Fruit fly (Drosophila melanogaster) whole organism, prepupa: Measurements from ENCODE around the gene CG31038.

ENCODE experiments used
- Blimp-1 ChIP-seq: fragments of 200-800 bp; sonication (Bioruptor generic); optimal IDR thresholded peaks from 3 replicates; lab custom pipeline; 2017; ENCODE audit warnings: missing biosample characterization, missing genetic modification characterization, mild to moderate bottlenecking, moderate library complexity, missing genetic modification reagents
- CG10631 ChIP-seq: fragments of 200-800 bp; sonication (Bioruptor generic); optimal IDR thresholded peaks from 2 replicates; lab custom pipeline; 2016; ENCODE audit warnings: missing biosample characterization, missing genetic modification characterization
- CG10669 ChIP-seq: fragments of 200-800 bp; sonication (Bioruptor generic); optimal IDR thresholded peaks from 3 replicates; lab custom pipeline; 2018; ENCODE audit warnings: missing biosample characterization, mild to moderate bottlenecking, missing genetic modification characterization, moderate library complexity
- CG11294 ChIP-seq: fragments of 200-800 bp; sonication (Bioruptor generic); IDR thresholded peaks from 2 replicates; pipeline ENCODE4 v1.3.6; 2022; ENCODE audit warnings: missing biosample characterization, missing genetic modification characterization
- CG15336 ChIP-seq: fragments of 200-800 bp; sonication (Bioruptor generic); IDR thresholded peaks from 2 replicates; pipeline ENCODE4 v1.3.6; 2022; ENCODE audit warnings: missing biosample characterization, missing genetic modification characterization
- CG16779 ChIP-seq: fragments of 200-800 bp; sonication (Bioruptor generic); optimal IDR thresholded peaks from 3 replicates; lab custom pipeline; 2017; ENCODE audit warnings: missing biosample characterization, mild to moderate bottlenecking, missing genetic modification characterization
- CG31627 ChIP-seq: fragments of 200-800 bp; sonication (Bioruptor generic); optimal IDR thresholded peaks from 3 replicates; lab custom pipeline; 2016; ENCODE audit warnings: missing biosample characterization, missing genetic modification characterization
- CG32006 ChIP-seq: fragments of 200-800 bp; sonication (Bioruptor generic); optimal IDR thresholded peaks from 3 replicates; lab custom pipeline; 2017; ENCODE audit warnings: missing biosample characterization, mild to moderate bottlenecking, missing genetic modification characterization
- CG4318 ChIP-seq: fragments of 200-800 bp; sonication (Bioruptor generic); optimal IDR thresholded peaks from 3 replicates; lab custom pipeline; 2017; ENCODE audit warnings: missing biosample characterization, mild to moderate bottlenecking, missing genetic modification characterization
- CG6163 ChIP-seq: fragments of 200-800 bp; sonication (Bioruptor generic); IDR thresholded peaks from 3 replicates; pipeline ENCODE4 v1.3.6; 2022; ENCODE audit warnings: missing biosample characterization, missing genetic modification characterization
- CG6276 ChIP-seq: fragments of 200-800 bp; sonication (Bioruptor generic); optimal IDR thresholded peaks from 2 replicates; lab custom pipeline; 2017; ENCODE audit warnings: missing biosample characterization, mild to moderate bottlenecking, missing genetic modification characterization
- CG6792 ChIP-seq: fragments of 200-800 bp; sonication (Bioruptor generic); optimal IDR thresholded peaks from 3 replicates; lab custom pipeline; 2016; ENCODE audit warnings: missing biosample characterization, missing genetic modification characterization
- CG6808 ChIP-seq: fragments of 200-800 bp; sonication (Bioruptor generic); optimal IDR thresholded peaks from 3 replicates; lab custom pipeline; 2017; ENCODE audit warnings: missing biosample characterization, missing genetic modification characterization, mild to moderate bottlenecking, moderate library complexity, missing genetic modification reagents
- CG6854 ChIP-seq: fragments of 200-800 bp; sonication (Bioruptor generic); optimal IDR thresholded peaks from 2 replicates; lab custom pipeline; 2017; ENCODE audit warnings: missing biosample characterization, mild to moderate bottlenecking, missing genetic modification characterization
- CG7368 ChIP-seq: fragments of 200-800 bp; sonication (Bioruptor generic); optimal IDR thresholded peaks from 3 replicates; lab custom pipeline; 2016; ENCODE audit warnings: missing biosample characterization, missing genetic modification characterization
- CG8119 ChIP-seq: fragments of 200-800 bp; sonication (Bioruptor generic); IDR thresholded peaks from 3 replicates; pipeline ENCODE4 v1.3.6; 2022; ENCODE audit warnings: missing biosample characterization, missing genetic modification characterization
- CG8319 ChIP-seq: fragments of 200-800 bp; sonication (Bioruptor generic); optimal IDR thresholded peaks from 3 replicates; lab custom pipeline; 2016; ENCODE audit warnings: missing biosample characterization, missing genetic modification characterization
- CG9139 ChIP-seq: fragments of 200-800 bp; sonication (Bioruptor generic); optimal IDR thresholded peaks from 3 replicates; lab custom pipeline; 2017; ENCODE audit warnings: missing biosample characterization, mild to moderate bottlenecking, missing genetic modification characterization
- Eip93F ChIP-seq: fragments of 200-800 bp; sonication (Bioruptor generic); optimal IDR thresholded peaks from 2 replicates; lab custom pipeline; 2016; ENCODE audit warnings: missing biosample characterization, mild to moderate bottlenecking, missing genetic modification characterization
- Ets96B ChIP-seq: fragments of 200-800 bp; optimal IDR thresholded peaks from 2 replicates; lab custom pipeline; 2019; ENCODE audit warnings: missing biosample characterization, mild to moderate bottlenecking, missing genetic modification characterization, moderate library complexity
- Gug ChIP-seq: fragments of 200-800 bp; sonication (Bioruptor generic); IDR thresholded peaks from 2 replicates; pipeline ENCODE4 v1.3.6; 2022; ENCODE audit warnings: missing biosample characterization, missing genetic modification characterization
- Hr39 ChIP-seq: fragments of 200-800 bp; sonication (Bioruptor generic); optimal IDR thresholded peaks from 2 replicates; lab custom pipeline; 2016; ENCODE audit warnings: missing biosample characterization, missing genetic modification characterization
- Hr4 ChIP-seq: fragments of 200-800 bp; sonication (Bioruptor generic); optimal IDR thresholded peaks from 3 replicates; lab custom pipeline; 2016; ENCODE audit warnings: missing biosample characterization, missing genetic modification characterization
- OdsH ChIP-seq: fragments of 200-800 bp; sonication (Bioruptor generic); optimal IDR thresholded peaks from 3 replicates; lab custom pipeline; 2016; ENCODE audit warnings: missing biosample characterization, missing genetic modification characterization
- Sox102F ChIP-seq: fragments of 200-800 bp; sonication (Bioruptor generic); optimal IDR thresholded peaks from 2 replicates; lab custom pipeline; 2016; ENCODE audit warnings: missing biosample characterization, mild to moderate bottlenecking, missing genetic modification characterization
- Sox14 ChIP-seq: fragments of 200-800 bp; sonication (Bioruptor generic); optimal IDR thresholded peaks from 3 replicates; lab custom pipeline; 2016; ENCODE audit warnings: missing biosample characterization, missing genetic modification characterization
- cyc ChIP-seq: fragments of 200-800 bp; sonication (Bioruptor generic); optimal IDR thresholded peaks from 3 replicates; lab custom pipeline; 2016; ENCODE audit warnings: missing biosample characterization, missing genetic modification characterization
- dac ChIP-seq: fragments of 200-800 bp; sonication (Bioruptor generic); optimal IDR thresholded peaks from 2 replicates; lab custom pipeline; 2017; ENCODE audit warnings: missing biosample characterization, mild to moderate bottlenecking, missing genetic modification characterization
- dsx ChIP-seq: fragments of 200-800 bp; optimal IDR thresholded peaks from 3 replicates; lab custom pipeline; 2019; ENCODE audit warnings: missing biosample characterization, mild to moderate bottlenecking, missing genetic modification characterization, moderate library complexity; ENCODE audit not compliant: poor library complexity, severe bottlenecking
- eg ChIP-seq: fragments of 200-800 bp; sonication (Bioruptor generic); IDR thresholded peaks from 3 replicates; pipeline ENCODE4 v1.3.6; 2022; ENCODE audit warnings: missing biosample characterization, missing genetic modification characterization
- esn ChIP-seq: fragments of 200-800 bp; sonication (Bioruptor generic); optimal IDR thresholded peaks from 2 replicates; lab custom pipeline; 2016; ENCODE audit warnings: missing biosample characterization, mild to moderate bottlenecking, missing genetic modification characterization, moderate library complexity
- fd59A ChIP-seq: fragments of 200-800 bp; sonication (Bioruptor generic); optimal IDR thresholded peaks from 2 replicates; lab custom pipeline; 2017; ENCODE audit warnings: missing biosample characterization, mild to moderate bottlenecking, missing genetic modification characterization, missing genetic modification reagents
- fd85E ChIP-seq: fragments of 200-800 bp; sonication (Bioruptor generic); optimal IDR thresholded peaks from 3 replicates; lab custom pipeline; 2016; ENCODE audit warnings: missing biosample characterization, missing genetic modification characterization
- fkh ChIP-seq: fragments of 200-800 bp; sonication (Bioruptor generic); optimal IDR thresholded peaks from 3 replicates; lab custom pipeline; 2017; ENCODE audit warnings: missing biosample characterization, mild to moderate bottlenecking, missing genetic modification characterization, moderate library complexity
- lz ChIP-seq: fragments of 200-800 bp; sonication (Bioruptor generic); optimal IDR thresholded peaks from 3 replicates; lab custom pipeline; 2016; ENCODE audit warnings: missing biosample characterization, missing genetic modification characterization
- pdm3 ChIP-seq: fragments of 200-800 bp; sonication (Bioruptor generic); optimal IDR thresholded peaks from 3 replicates; lab custom pipeline; 2016; ENCODE audit warnings: missing biosample characterization, missing genetic modification characterization
- salr ChIP-seq, 2 experiments: fragments of 200-800 bp; sonication (Bioruptor generic); optimal IDR thresholded peaks; 3 replicates each; lab custom pipeline; 2016 to 2018; ENCODE audit warnings: missing biosample characterization in 2 of 2, missing genetic modification characterization in 2 of 2, mild to moderate bottlenecking in 1 of 2
- spab ChIP-seq: fragments of 200-800 bp; sonication (Bioruptor generic); optimal IDR thresholded peaks from 2 replicates; lab custom pipeline; 2017; ENCODE audit warnings: missing biosample characterization, mild to moderate bottlenecking, missing genetic modification characterization, missing genetic modification reagents
- ss ChIP-seq, 2 experiments: fragments of 200-800 bp; sonication (Bioruptor generic); optimal IDR thresholded peaks; 2 replicates in 1 of 2; 3 replicates in 1 of 2; lab custom pipeline; 2017 to 2018; ENCODE audit warnings: mild to moderate bottlenecking in 2 of 2, missing biosample characterization in 2 of 2, missing genetic modification characterization in 2 of 2, moderate library complexity in 1 of 2
- svp ChIP-seq: fragments of 200-800 bp; sonication (Bioruptor generic); peaks from one replicate; lab custom pipeline; 2016; ENCODE audit warnings: missing biosample characterization, missing genetic modification characterization

The CG31038 gene

dm6 chr3R:29907601-29908175 lies 30.8 kb downstream of the CG31038 start, which contains the start of gene CG31036:
CG31036 (plus strand) TSS chr3R:29908107.
- no peak for TF ChIP-seq Sox14 (GFP tag; lab: Kevin White, UChicago)
- TF ChIP-seq spab (GFP tag; lab: Kevin White, UChicago): no peak
- no peak for TF ChIP-seq CG9139 (GFP tag; lab: Kevin White, UChicago)
- TF ChIP-seq Gug (GFP tag; lab: Robert Waterston, UW): no peak
- TF ChIP-seq CG6808 (GFP tag; lab: Kevin White, UChicago): no peak
- TF ChIP-seq fkh (GFP tag; lab: Kevin White, UChicago): no peak
- TF ChIP-seq CG6854 (GFP tag; lab: Kevin White, UChicago): no peak
- no peak for TF ChIP-seq Eip93F (GFP tag; lab: Kevin White, UChicago)
- no peak for TF ChIP-seq ss (GFP tag; optimal IDR thresholded peaks at IDR 0.05; lab: Kevin White, UChicago)
- no peak for TF ChIP-seq CG16779 (tag; lab: Kevin White, UChicago)
- TF ChIP-seq CG10669 (GFP tag; lab: Kevin White, UChicago): no peak
- no peak for TF ChIP-seq CG32006
- no peak for TF ChIP-seq pdm3 (GFP tag; lab: Kevin White, UChicago)
- TF ChIP-seq CG8319 (GFP tag; lab: Kevin White, UChicago): no peak
- no peak for TF ChIP-seq Ets96B
- TF ChIP-seq CG31627 (GFP tag; lab: Kevin White, UChicago): no peak
- no peak for TF ChIP-seq Blimp-1 (GFP tag; lab: Kevin White, UChicago)
- TF ChIP-seq Hr39: no peak
- TF ChIP-seq dsx: no peak
- TF ChIP-seq CG6276 (GFP tag; lab: Kevin White, UChicago): no peak

dm6 chr3R:29914246-29914645 lies 37.4 kb downstream of the CG31038 start, which contains the start of gene Capa:
Capa (minus strand) TSS chr3R:29914346.
- TF ChIP-seq Hr4: no peak
- no peak for TF ChIP-seq salr (GFP tag; optimal IDR thresholded peaks at IDR 0.05; lab: Kevin White, UChicago)
- TF ChIP-seq dac (GFP tag; lab: Kevin White, UChicago): no peak
- no peak for TF ChIP-seq Sox102F (GFP tag; lab: Kevin White, UChicago)
- TF ChIP-seq CG11294 (GFP tag; lab: Robert Waterston, UW): no peak
- TF ChIP-seq pdm3 (GFP tag; lab: Kevin White, UChicago): no peak
- no peak for TF ChIP-seq CG8119 (GFP tag; lab: Robert Waterston, UW)
- TF ChIP-seq CG4318 (GFP tag; lab: Kevin White, UChicago): no peak
- TF ChIP-seq CG6792 (GFP tag; lab: Kevin White, UChicago): no peak
- TF ChIP-seq lz: no peak
- no peak for TF ChIP-seq CG6163 (GFP tag; lab: Robert Waterston, UW)
- TF ChIP-seq esn: no peak
- TF ChIP-seq spab (GFP tag; lab: Kevin White, UChicago): no peak

- TF ChIP-seq CG31627 (GFP tag; lab: Kevin White, UChicago) (no peak), OdsH (GFP tag; lab: Kevin White, UChicago) (no peak), eg (GFP tag; lab: Robert Waterston, UW) (no peak), fd85E (GFP tag; lab: Kevin White, UChicago) (no peak), CG6792 (GFP tag; lab: Kevin White, UChicago) (no peak), Sox14 (GFP tag; lab: Kevin White, UChicago) (no peak), fkh (GFP tag; lab: Kevin White, UChicago) (no peak), Hr39 (no peak), CG4318 (GFP tag; lab: Kevin White, UChicago) (no peak), CG11294 (GFP tag; lab: Robert Waterston, UW) (no peak), CG6276 (GFP tag; lab: Kevin White, UChicago) (no peak), CG10669 (GFP tag; lab: Kevin White, UChicago) (no peak), CG7368 (GFP tag; lab: Kevin White, UChicago) (no peak), svp (no peak), fd59A (no peak), CG15336 (no peak), cyc (GFP tag; lab: Kevin White, UChicago) (no peak), CG16779 (tag; lab: Kevin White, UChicago) (no peak), CG10631 (GFP tag; lab: Kevin White, UChicago) (no peak)
Measured at dm6 chr3R:29920189-29920588, 43.3 kb downstream of the CG31038 start, which contains the start of gene trp. trp (minus strand) TSS chr3R:29920289.
